Worm (Caenorhabditis elegans): ENCODE results near the gene E01G6.1.

ce11 chrX:12221817-12222216, 38.9 kb upstream of the E01G6.1 start, which contains the start of gene cest-9.2:
- no peak for TF ChIP-seq ceh-20 (GFP tag; IDR thresholded peaks at IDR 0.05)
- no peak for TF ChIP-seq ctbp-1 (GFP tag; IDR thresholded peaks at IDR 0.05)
- no peak for TF ChIP-seq D1046.2 (GFP tag; IDR thresholded peaks at IDR 0.05)
- TF ChIP-seq dmd-9 (GFP tag; IDR thresholded peaks at IDR 0.05): no peak

Data from whole organism, L4 larva.